Worm (Caenorhabditis elegans) whole organism, late embryonic: ENCODE results near the gene F56B3.4.

Source experiments
- C08G9.2 ChIP-seq: sonication (generic microtip); optimal IDR thresholded peaks from 2 replicates; lab custom pipeline; 2016; ENCODE audit warnings: mild to moderate bottlenecking, missing genetic modification characterization, moderate library complexity, missing compliant biosample characterization
- C38D4.7 ChIP-seq: fragments of 200-800 bp; sonication (Bioruptor generic); optimal IDR thresholded peaks from 2 replicates; lab custom pipeline; 2018; ENCODE audit warnings: mild to moderate bottlenecking, missing genetic modification characterization, moderate library complexity, missing compliant biosample characterization
- F13H6.1 ChIP-seq: sonication (generic microtip); optimal IDR thresholded peaks from 2 replicates; lab custom pipeline; 2016; ENCODE audit warnings: missing genetic modification characterization, missing compliant biosample characterization
- K02D7.2 ChIP-seq: sonication (generic microtip); optimal IDR thresholded peaks from 2 replicates; lab custom pipeline; 2017; ENCODE audit warnings: mild to moderate bottlenecking, missing genetic modification characterization, missing compliant biosample characterization
- T23F11.4 ChIP-seq: fragments of 200-800 bp; sonication (Bioruptor generic); optimal IDR thresholded peaks from 2 replicates; lab custom pipeline; 2018; ENCODE audit warnings: mild to moderate bottlenecking, missing genetic modification characterization, missing compliant biosample characterization
- Y22D7AL.16 ChIP-seq: sonication (generic microtip); optimal IDR thresholded peaks from 2 replicates; lab custom pipeline; 2016; ENCODE audit warnings: missing genetic modification characterization, missing compliant biosample characterization
- ahr-1 ChIP-seq: sonication (generic microtip); optimal IDR thresholded peaks from 2 replicates; lab custom pipeline; 2016; ENCODE audit warnings: missing genetic modification characterization, missing compliant biosample characterization
- ama-1 ChIP-seq: fragments of 150-350 bp; optimal IDR thresholded peaks from 2 replicates; lab custom pipeline; 2014
- ceh-14 ChIP-seq: sonication (generic microtip); optimal IDR thresholded peaks from 2 replicates; lab custom pipeline; 2016; ENCODE audit warnings: missing genotype, missing genetic modification characterization, missing compliant biosample characterization
- ceh-19 ChIP-seq: fragments of 200-800 bp; sonication (Bioruptor generic); optimal IDR thresholded peaks from 2 replicates; lab custom pipeline; 2018; ENCODE audit warnings: mild to moderate bottlenecking, missing genetic modification characterization, missing compliant biosample characterization
- ceh-2 ChIP-seq: sonication (generic microtip); optimal IDR thresholded peaks from 2 replicates; lab custom pipeline; 2016; ENCODE audit warnings: missing genotype, missing genetic modification characterization, missing compliant biosample characterization
- ceh-24 ChIP-seq: sonication (generic microtip); optimal IDR thresholded peaks from 2 replicates; lab custom pipeline; 2016; ENCODE audit warnings: mild to moderate bottlenecking, missing genetic modification characterization, missing compliant biosample characterization
- ceh-30 ChIP-seq: fragments of 150-350 bp; optimal IDR thresholded peaks from 2 replicates; lab custom pipeline; 2014; ENCODE audit warnings: missing biosample characterization, missing genetic modification characterization
- ceh-31 ChIP-seq: sonication (generic microtip); optimal IDR thresholded peaks from 2 replicates; lab custom pipeline; 2016; ENCODE audit warnings: missing genetic modification characterization, missing compliant biosample characterization
- ceh-48 ChIP-seq: sonication (generic microtip); optimal IDR thresholded peaks from 2 replicates; lab custom pipeline; 2016; ENCODE audit warnings: missing genetic modification characterization, inconsistent platforms, missing compliant biosample characterization
- che-1 ChIP-seq: sonication (generic microtip); optimal IDR thresholded peaks from 2 replicates; lab custom pipeline; 2016; ENCODE audit warnings: mild to moderate bottlenecking, missing genetic modification characterization, missing compliant biosample characterization
- elt-2 ChIP-seq: sonication (generic microtip); optimal IDR thresholded peaks from 2 replicates; lab custom pipeline; 2016; ENCODE audit warnings: missing genetic modification reagents, missing genetic modification characterization, missing compliant biosample characterization
- elt-4 ChIP-seq: sonication (generic microtip); optimal IDR thresholded peaks from 2 replicates; lab custom pipeline; 2016; ENCODE audit warnings: missing genetic modification characterization, missing compliant biosample characterization
- eyg-1 ChIP-seq: sonication (generic microtip); optimal IDR thresholded peaks from 2 replicates; lab custom pipeline; 2016; ENCODE audit warnings: missing genotype, missing genetic modification characterization, missing compliant biosample characterization
- fax-1 ChIP-seq: sonication (generic microtip); optimal IDR thresholded peaks from 2 replicates; lab custom pipeline; 2016; ENCODE audit warnings: missing genotype, missing genetic modification characterization, missing compliant biosample characterization
- hlh-13 ChIP-seq: fragments of 200-800 bp; sonication (Bioruptor generic); optimal IDR thresholded peaks from 2 replicates; lab custom pipeline; 2018; ENCODE audit warnings: mild to moderate bottlenecking, missing genetic modification characterization, missing compliant biosample characterization
- hlh-15 ChIP-seq: sonication (generic microtip); optimal IDR thresholded peaks from 2 replicates; lab custom pipeline; 2016; ENCODE audit warnings: missing genetic modification characterization, missing compliant biosample characterization
- hlh-30 ChIP-seq: sonication (generic microtip); optimal IDR thresholded peaks from 2 replicates; lab custom pipeline; 2017; ENCODE audit warnings: antibody characterized with exemption, missing genetic modification characterization, missing compliant biosample characterization; ENCODE audit not compliant: insufficient read depth
- hlh-8 ChIP-seq: sonication (generic microtip); optimal IDR thresholded peaks from 2 replicates; lab custom pipeline; 2016; ENCODE audit warnings: missing genotype, missing genetic modification characterization, missing compliant biosample characterization
- lin-11 ChIP-seq: fragments of 200-800 bp; sonication (Bioruptor generic); optimal IDR thresholded peaks from 2 replicates; lab custom pipeline; 2018; ENCODE audit warnings: mild to moderate bottlenecking, missing genetic modification characterization, missing compliant biosample characterization
- madf-2 ChIP-seq: sonication (generic microtip); optimal IDR thresholded peaks from 2 replicates; lab custom pipeline; 2017; ENCODE audit warnings: missing genetic modification characterization, missing compliant biosample characterization
- nhr-11 ChIP-seq: fragments of 150-350 bp; optimal IDR thresholded peaks from 2 replicates; lab custom pipeline; 2014; ENCODE audit warnings: missing biosample characterization, missing genetic modification characterization
- npax-4 ChIP-seq: sonication (generic microtip); optimal IDR thresholded peaks from 2 replicates; lab custom pipeline; 2016; ENCODE audit warnings: missing genetic modification characterization, missing compliant biosample characterization
- odd-2 ChIP-seq: sonication (generic microtip); optimal IDR thresholded peaks from 2 replicates; lab custom pipeline; 2017; ENCODE audit warnings: antibody characterized with exemption, mild to moderate bottlenecking, missing genetic modification characterization, missing compliant biosample characterization
- pag-3 ChIP-seq: sonication (generic microtip); optimal IDR thresholded peaks from 2 replicates; lab custom pipeline; 2016; ENCODE audit warnings: missing compliant biosample characterization, missing genetic modification characterization, borderline replicate concordance
- pax-1 ChIP-seq: fragments of 150-350 bp; optimal IDR thresholded peaks from 2 replicates; lab custom pipeline; 2014; ENCODE audit warnings: missing biosample characterization, missing genetic modification characterization
- pha-2 ChIP-seq: sonication (generic microtip); optimal IDR thresholded peaks from 2 replicates; lab custom pipeline; 2017; ENCODE audit warnings: mild to moderate bottlenecking, missing genetic modification characterization, missing compliant biosample characterization
- ref-2 ChIP-seq: sonication (generic microtip); optimal IDR thresholded peaks from 2 replicates; lab custom pipeline; 2016; ENCODE audit warnings: missing genetic modification characterization, missing compliant biosample characterization
- rnt-1 ChIP-seq: sonication (generic microtip); optimal IDR thresholded peaks from 2 replicates; lab custom pipeline; 2016; ENCODE audit warnings: missing genetic modification characterization, missing compliant biosample characterization
- sdc-2 ChIP-seq: sonication (generic microtip); optimal IDR thresholded peaks from 2 replicates; lab custom pipeline; 2016; ENCODE audit warnings: missing genotype, missing genetic modification characterization, missing compliant biosample characterization
- sox-2 ChIP-seq: fragments of 200-800 bp; sonication (Bioruptor generic); IDR thresholded peaks from 2 replicates; pipeline ENCODE4 v1.3.6; 2022; ENCODE audit warnings: missing genetic modification reagents, missing genetic modification characterization, missing compliant biosample characterization
- sox-4 ChIP-seq: sonication (generic microtip); optimal IDR thresholded peaks from 2 replicates; lab custom pipeline; 2017; ENCODE audit warnings: mild to moderate bottlenecking, missing genetic modification characterization, inconsistent platforms, missing compliant biosample characterization
- tbx-2 ChIP-seq: sonication (generic microtip); optimal IDR thresholded peaks from 2 replicates; lab custom pipeline; 2016; ENCODE audit warnings: missing genetic modification characterization, missing compliant biosample characterization
- ttx-3 ChIP-seq: sonication (generic microtip); optimal IDR thresholded peaks from 2 replicates; lab custom pipeline; 2016; ENCODE audit warnings: missing genetic modification reagents, missing genetic modification characterization, missing compliant biosample characterization
- unc-3 ChIP-seq, 2 experiments: fragments of 200-800 bp in 1 of 2; sonication (Bioruptor generic) in 1 of 2; sonication (generic microtip) in 1 of 2; conservative IDR thresholded peaks in 1 of 2; optimal IDR thresholded peaks in 1 of 2; 2 replicates each; pipeline versions ENCODE4 v1.3.6 to Lab custom; 2016 to 2022; ENCODE audit warnings: missing compliant biosample characterization in 2 of 2, missing genetic modification characterization in 2 of 2, missing genetic modification reagents in 1 of 2
- zip-5 ChIP-seq: sonication (generic microtip); optimal IDR thresholded peaks from 2 replicates; lab custom pipeline; 2016; ENCODE audit warnings: missing genetic modification characterization, missing compliant biosample characterization
- ztf-16 ChIP-seq: sonication (generic microtip); optimal IDR thresholded peaks from 2 replicates; lab custom pipeline; 2017; ENCODE audit warnings: missing genetic modification characterization, missing compliant biosample characterization

F56B3.4 gene

DNA sequence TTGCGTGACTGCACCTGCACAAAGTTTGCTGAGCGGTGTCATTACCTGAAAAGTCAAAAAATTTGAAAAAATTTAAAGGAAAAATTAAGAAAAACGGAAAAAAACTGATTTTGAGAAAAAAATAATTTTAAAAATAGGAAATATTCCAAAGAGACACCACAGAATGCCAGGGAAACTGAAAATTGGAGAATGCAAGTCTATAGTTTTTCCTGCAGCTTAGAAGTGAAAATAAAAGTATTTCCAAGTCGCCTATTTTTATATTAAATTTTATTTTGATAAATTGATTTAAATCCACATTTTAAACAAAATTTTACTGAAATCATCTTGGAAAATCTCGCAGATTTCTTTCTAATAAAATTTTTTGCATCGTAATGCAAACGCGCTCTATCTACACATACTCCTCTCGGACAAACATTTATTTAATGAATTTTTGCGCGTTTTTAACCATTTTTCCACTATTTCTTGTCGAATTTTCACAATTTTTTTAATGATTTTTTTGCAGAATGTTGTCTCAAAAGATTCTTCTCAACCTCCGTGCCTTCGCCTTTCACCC, 2.5 kb upstream of the F56B3.4 start, which contains the start of the genes F56B3.11 and ech-5 (continued):
- TF ChIP-seq hlh-15 (tag; lab: Kevin White, UChicago), result peak; percentile 65
- peak; percentile 93 for TF ChIP-seq ceh-14 (tag; lab: Kevin White, UChicago)
- TF ChIP-seq unc-3 (GFP tag; conservative IDR thresholded peaks at IDR 0.05; lab: Robert Waterston, UW), result no peak
- peak; percentile 75 for TF ChIP-seq unc-3 (tag; optimal IDR thresholded peaks at IDR 0.05; lab: Kevin White, UChicago)
- TF ChIP-seq C38D4.7 (GFP tag; lab: Kevin White, UChicago), result peak; percentile 49
- peak; percentile 60 for TF ChIP-seq ztf-16
- no peak for TF ChIP-seq odd-2 (tag; lab: Kevin White, UChicago)
- TF ChIP-seq rnt-1 (tag; lab: Kevin White, UChicago), result peak; percentile 83
- TF ChIP-seq che-1, result peak; percentile 23
- peak; percentile 68 for TF ChIP-seq F13H6.1 (tag; lab: Kevin White, UChicago)
- TF ChIP-seq lin-11, result no peak
- peak; percentile 78 for TF ChIP-seq ttx-3 (tag; lab: Kevin White, UChicago)
- TF ChIP-seq madf-2 (tag; lab: Kevin White, UChicago), result no peak
- peak; percentile 85 for TF ChIP-seq C08G9.2 (tag; lab: Kevin White, UChicago)
- no peak for TF ChIP-seq ceh-30 (tag; lab: Kevin White, UChicago)
- no peak for TF ChIP-seq sox-2
- TF ChIP-seq sox-4 (tag; lab: Kevin White, UChicago), result no peak
- TF ChIP-seq sdc-2 (tag; lab: Kevin White, UChicago), result no peak
- peak; percentile 93 for TF ChIP-seq tbx-2
- TF ChIP-seq ahr-1 (tag; lab: Kevin White, UChicago), result peak; percentile 85
- peak; percentile 22 for TF ChIP-seq pag-3 (tag; lab: Kevin White, UChicago)
- TF ChIP-seq ceh-31 (tag; lab: Kevin White, UChicago), result peak; percentile 94
- peak; percentile 96 for TF ChIP-seq zip-5 (tag; lab: Kevin White, UChicago)
- TF ChIP-seq ceh-2 (tag; lab: Kevin White, UChicago), result peak; percentile 88
- peak; percentile 93 for TF ChIP-seq ref-2 (tag; lab: Kevin White, UChicago)
- peak; percentile 93 for TF ChIP-seq fax-1 (tag; lab: Kevin White, UChicago)
- peak; percentile 78 for TF ChIP-seq ceh-19
- TF ChIP-seq, all 69 proteins: peak for 36

- no peak for TF ChIP-seq Y22D7AL.16
- TF ChIP-seq odd-2 (tag; lab: Kevin White, UChicago), result no peak
- no peak for TF ChIP-seq hlh-8 (tag; lab: Kevin White, UChicago)
- TF ChIP-seq hlh-15 (tag; lab: Kevin White, UChicago), result no peak
- TF ChIP-seq hlh-13 (GFP tag; lab: Kevin White, UChicago), result no peak
- TF ChIP-seq ceh-48 (tag; lab: Kevin White, UChicago), result no peak
- TF ChIP-seq ceh-2 (tag; lab: Kevin White, UChicago), result no peak
- TF ChIP-seq ceh-24 (tag; lab: Kevin White, UChicago), result no peak
- no peak for TF ChIP-seq eyg-1 (tag; lab: Kevin White, UChicago)
- no peak for TF ChIP-seq T23F11.4 (GFP tag; lab: Kevin White, UChicago)
- TF ChIP-seq nhr-11 (tag; lab: Kevin White, UChicago), result no peak
- TF ChIP-seq ceh-14 (tag; lab: Kevin White, UChicago), result no peak
- TF ChIP-seq ref-2 (tag; lab: Kevin White, UChicago), result no peak
- no peak for TF ChIP-seq pha-2 (tag; lab: Kevin White, UChicago)
- no peak for TF ChIP-seq elt-4 (tag; lab: Kevin White, UChicago)
- no peak for TF ChIP-seq ama-1 (lab: Kevin White, UChicago)
- no peak for TF ChIP-seq C38D4.7 (GFP tag; lab: Kevin White, UChicago)
Measured at ce11 chrIV:795383-795872, 1.4 kb upstream of the F56B3.4 start, which contains the start of gene skr-18. skr-18 (minus strand) TSS chrIV:795433.

DNA sequence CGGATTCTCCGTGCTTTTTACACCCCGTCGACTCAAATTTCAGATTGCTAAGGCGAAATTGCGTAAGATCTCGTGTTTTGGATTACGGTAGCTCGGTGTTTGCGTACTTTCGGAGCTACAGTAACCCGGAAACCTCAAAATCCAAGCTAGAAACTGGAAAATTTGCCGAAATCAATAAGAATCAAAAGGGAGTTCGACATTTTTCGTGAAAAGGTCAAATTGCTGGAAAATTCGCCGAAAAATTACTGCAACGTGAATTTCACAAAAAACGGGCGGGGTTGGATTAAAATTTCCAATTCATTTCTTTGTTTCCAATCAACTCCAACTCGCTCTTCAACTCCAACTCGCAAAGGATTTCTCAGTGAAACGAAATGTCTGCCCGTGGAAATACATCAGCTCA, 6.3 kb downstream of the F56B3.4 start, which contains the start of gene F56B3.6:
TSS of gene F56B3.6 (plus strand) at position 301 of the 400 bp plus-strand sequence.
- TF ChIP-seq odd-2 (tag; lab: Kevin White, UChicago) (no peak), pax-1 (tag; lab: Kevin White, UChicago) (no peak), sox-2 (no peak), sox-4 (tag; lab: Kevin White, UChicago) (no peak), elt-2 (no peak), npax-4 (tag; lab: Kevin White, UChicago) (no peak), fax-1 (tag; lab: Kevin White, UChicago) (no peak), madf-2 (tag; lab: Kevin White, UChicago) (no peak), K02D7.2 (no peak), hlh-30 (tag; lab: Kevin White, UChicago) (no peak)
